Worm (Caenorhabditis elegans) whole organism, L3 larva: ENCODE measurements around the gene K07D4.2.

Experiments used
- ceh-9 ChIP-seq: sonication (generic microtip); optimal IDR thresholded peaks from 2 replicates; lab custom pipeline; 2018; ENCODE audit warnings: missing biosample characterization, missing genetic modification characterization
- egl-27 ChIP-seq: sonication (generic microtip); optimal IDR thresholded peaks from 4 replicates; lab custom pipeline; 2017; ENCODE audit warnings: missing biosample characterization, missing genetic modification reagents, missing genetic modification characterization
- mml-1 ChIP-seq: fragments of 150-350 bp; sonication (generic microtip); optimal IDR thresholded peaks from 3 replicates; lab custom pipeline; 2014; ENCODE audit warnings: missing biosample characterization, missing genetic modification characterization
- nhr-43 ChIP-seq: sonication (generic microtip); optimal IDR thresholded peaks from 2 replicates; lab custom pipeline; 2016; ENCODE audit warnings: mild to moderate bottlenecking, missing genetic modification characterization, missing compliant biosample characterization; ENCODE audit not compliant: poor library complexity, severe bottlenecking

ce11 chrII:4085601-4086000 lies 40.3 kb upstream of the K07D4.2 start:
- TF ChIP-seq nhr-43 (no peak), ceh-9 (tag; lab: Kevin White, UChicago) (no peak), egl-27 (tag; lab: Kevin White, UChicago) (no peak), mml-1 (tag; lab: Kevin White, UChicago) (no peak)
